Fruit fly (Drosophila melanogaster) whole organism, adult: Measurements from ENCODE around the gene CG13994.
A peak's percentile ranks its signal among the peaks of the same experiment; 100 is the strongest.

Experiments used
- CG11617 ChIP-seq: fragments of 200-800 bp; sonication (Bioruptor generic); optimal IDR thresholded peaks from 2 replicates; lab custom pipeline; 2017; ENCODE audit warnings: mild to moderate bottlenecking, missing biosample characterization, missing genetic modification reagents, missing genetic modification characterization
- CG12768 ChIP-seq: fragments of 200-800 bp; sonication (Bioruptor generic); optimal IDR thresholded peaks from 2 replicates; lab custom pipeline; 2017; ENCODE audit warnings: missing biosample characterization, missing genetic modification characterization, mild to moderate bottlenecking, moderate library complexity, missing genetic modification reagents
- CG14711 ChIP-seq: fragments of 200-800 bp; sonication (Bioruptor generic); optimal IDR thresholded peaks from 2 replicates; lab custom pipeline; 2018; ENCODE audit warnings: missing biosample characterization, mild to moderate bottlenecking, missing genetic modification characterization, moderate library complexity
- CG1620 ChIP-seq: fragments of 200-800 bp; sonication (Bioruptor generic); optimal IDR thresholded peaks from 2 replicates; lab custom pipeline; 2016; ENCODE audit warnings: missing biosample characterization, missing genetic modification characterization
- CG33017 ChIP-seq: fragments of 200-800 bp; sonication (Bioruptor generic); optimal IDR thresholded peaks from 2 replicates; lab custom pipeline; 2018; ENCODE audit warnings: missing biosample characterization, mild to moderate bottlenecking, missing genetic modification characterization, moderate library complexity
- CG5204 ChIP-seq: fragments of 200-800 bp; sonication (Bioruptor generic); optimal IDR thresholded peaks from 2 replicates; lab custom pipeline; 2016; ENCODE audit warnings: missing biosample characterization, missing genetic modification characterization
- CG7045 ChIP-seq: fragments of 200-800 bp; sonication (Bioruptor generic); optimal IDR thresholded peaks from 2 replicates; lab custom pipeline; 2017; ENCODE audit warnings: missing biosample characterization, mild to moderate bottlenecking, missing genetic modification characterization
- CG7101 ChIP-seq: fragments of 200-800 bp; sonication (Bioruptor generic); optimal IDR thresholded peaks from 2 replicates; lab custom pipeline; 2018; ENCODE audit warnings: missing biosample characterization, mild to moderate bottlenecking, missing genetic modification characterization, moderate library complexity
- Clk ChIP-seq: fragments of 200-800 bp; sonication (Bioruptor generic); optimal IDR thresholded peaks from 2 replicates; lab custom pipeline; 2017; ENCODE audit warnings: missing biosample characterization, missing genetic modification characterization
- Crg-1 ChIP-seq: fragments of 200-800 bp; sonication (Bioruptor generic); optimal IDR thresholded peaks from 2 replicates; lab custom pipeline; 2016; ENCODE audit warnings: missing biosample characterization, missing genetic modification characterization
- Hr96 ChIP-seq: fragments of 200-800 bp; sonication (Bioruptor generic); optimal IDR thresholded peaks from 2 replicates; lab custom pipeline; 2016; ENCODE audit warnings: missing biosample characterization, missing genetic modification characterization
- Mnt ChIP-seq: fragments of 200-800 bp; sonication (Bioruptor generic); optimal IDR thresholded peaks from 2 replicates; lab custom pipeline; 2016; ENCODE audit warnings: missing biosample characterization, mild to moderate bottlenecking, missing genetic modification characterization
- bab1 ChIP-seq: fragments of 200-800 bp; sonication (Bioruptor generic); optimal IDR thresholded peaks from 3 replicates; lab custom pipeline; 2019; ENCODE audit warnings: missing biosample characterization, mild to moderate bottlenecking, missing genetic modification characterization, moderate library complexity
- cic ChIP-seq: fragments of 200-800 bp; sonication (Bioruptor generic); optimal IDR thresholded peaks from 2 replicates; lab custom pipeline; 2017; ENCODE audit warnings: missing biosample characterization, mild to moderate bottlenecking, missing genetic modification characterization, moderate library complexity
- cnc ChIP-seq, 2 experiments: fragments of >200 bp; optimal IDR thresholded peaks; 2 replicates each; lab custom pipeline; 2017
- kay ChIP-seq: fragments of 200-800 bp; sonication (Bioruptor generic); peaks from one replicate; lab custom pipeline; 2016; ENCODE audit warnings: missing biosample characterization, missing genetic modification characterization, borderline replicate concordance
- ovo ChIP-seq: fragments of 200-800 bp; sonication (Bioruptor generic); optimal IDR thresholded peaks from 2 replicates; lab custom pipeline; 2016; ENCODE audit warnings: missing biosample characterization, missing genetic modification characterization
- pad ChIP-seq: fragments of 200-800 bp; sonication (Bioruptor generic); optimal IDR thresholded peaks from 3 replicates; lab custom pipeline; 2017; ENCODE audit warnings: missing biosample characterization, missing genetic modification characterization, mild to moderate bottlenecking, moderate library complexity, missing genetic modification reagents
- tj ChIP-seq: fragments of 200-800 bp; sonication (Bioruptor generic); optimal IDR thresholded peaks from 3 replicates; lab custom pipeline; 2017; ENCODE audit warnings: missing biosample characterization, mild to moderate bottlenecking, missing genetic modification characterization, moderate library complexity
- toe ChIP-seq: fragments of 200-800 bp; sonication (Bioruptor generic); optimal IDR thresholded peaks from 2 replicates; lab custom pipeline; 2016; ENCODE audit warnings: missing biosample characterization, missing genetic modification characterization

The CG13994 gene

dm6 chr2L:6051212-6051621, 11.6 kb upstream of the CG13994 start:
- TF ChIP-seq cic (GFP tag; lab: Kevin White, UChicago) (peak; percentile 60), CG5204 (no peak), CG33017 (tag; lab: Kevin White, UChicago) (peak; percentile 96), CG14711 (tag; lab: Kevin White, UChicago) (peak; percentile 88), CG11617 (GFP tag; lab: Kevin White, UChicago) (peak; percentile 94), kay (GFP tag; lab: Kevin White, UChicago) (no peak), Crg-1 (GFP tag; lab: Kevin White, UChicago) (peak; percentile 34), ovo (GFP tag; lab: Kevin White, UChicago) (peak; percentile 3), cnc (optimal IDR thresholded peaks at IDR 0.05; lab: Kevin White, UChicago) (no peak), Mnt (GFP tag; lab: Kevin White, UChicago) (peak; percentile 66), tj (peak; percentile 71), pad (GFP tag; lab: Kevin White, UChicago) (peak; percentile 59), CG12768 (peak; percentile 90), toe (GFP tag; lab: Kevin White, UChicago) (peak; percentile 90), bab1 (peak; percentile 95), Hr96 (peak; percentile 95), Clk (GFP tag; lab: Kevin White, UChicago) (peak; percentile 47), CG7045 (GFP tag; lab: Kevin White, UChicago) (peak; percentile 94), CG7101 (peak; percentile 94), CG1620 (GFP tag; lab: Kevin White, UChicago) (peak; percentile 57)

dm6 chr2L:6053874-6054469, 8.8 kb upstream of the CG13994 start, which contains the start of gene CG13995:
TSS of gene CG13995 (plus strand) at chr2L:6054302.
- TF ChIP-seq Clk (GFP tag; lab: Kevin White, UChicago) (no peak), CG5204 (no peak), Hr96 (no peak), Mnt (GFP tag; lab: Kevin White, UChicago) (no peak), toe (GFP tag; lab: Kevin White, UChicago) (no peak), tj (no peak), CG12768 (no peak), cic (GFP tag; lab: Kevin White, UChicago) (no peak), bab1 (no peak), Crg-1 (GFP tag; lab: Kevin White, UChicago) (no peak), CG14711 (tag; lab: Kevin White, UChicago) (no peak), pad (GFP tag; lab: Kevin White, UChicago) (no peak)

- TF ChIP-seq cnc (optimal IDR thresholded peaks at IDR 0.05; lab: Kevin White, UChicago) = no peak
- no peak for TF ChIP-seq CG14711 (tag; lab: Kevin White, UChicago)
- TF ChIP-seq kay (GFP tag; lab: Kevin White, UChicago) = no peak
- no peak for TF ChIP-seq ovo (GFP tag; lab: Kevin White, UChicago)
- TF ChIP-seq Mnt (GFP tag; lab: Kevin White, UChicago) = no peak
- TF ChIP-seq pad (GFP tag; lab: Kevin White, UChicago) = no peak
- TF ChIP-seq CG1620 (GFP tag; lab: Kevin White, UChicago) = no peak
Observed at dm6 chr2L:6060210-6060609, 2.6 kb upstream of the CG13994 start, which contains the start of gene CG34180. TSS of gene CG34180 (plus strand) at chr2L:6060510.

- peak; percentile 67 for TF ChIP-seq Clk (GFP tag; lab: Kevin White, UChicago)
- TF ChIP-seq CG1620 (GFP tag; lab: Kevin White, UChicago) = peak; percentile 71
- peak; percentile 99 for TF ChIP-seq CG33017 (tag; lab: Kevin White, UChicago)
- peak; percentile 93 for TF ChIP-seq CG11617 (GFP tag; lab: Kevin White, UChicago)
- TF ChIP-seq kay (GFP tag; lab: Kevin White, UChicago) = no peak
- TF ChIP-seq tj = peak; percentile 88
- TF ChIP-seq Mnt (GFP tag; lab: Kevin White, UChicago) = peak; percentile 78
- TF ChIP-seq Crg-1 (GFP tag; lab: Kevin White, UChicago) = peak; percentile 95
- peak; percentile 97 for TF ChIP-seq CG12768
- peak; percentile 85 for TF ChIP-seq cic (GFP tag; lab: Kevin White, UChicago)
- TF ChIP-seq CG5204 = no peak
- TF ChIP-seq bab1 = peak; percentile 99
- TF ChIP-seq CG7045 (GFP tag; lab: Kevin White, UChicago) = peak; percentile 89
- peak; percentile 99 for TF ChIP-seq CG7101
- TF ChIP-seq Hr96 = peak; percentile 87
- TF ChIP-seq toe (GFP tag; lab: Kevin White, UChicago) = peak; percentile 54
- peak; percentile 98 for TF ChIP-seq CG14711 (tag; lab: Kevin White, UChicago)
- TF ChIP-seq pad (GFP tag; lab: Kevin White, UChicago) = peak; percentile 88
- no peak for TF ChIP-seq cnc (optimal IDR thresholded peaks at IDR 0.05; lab: Kevin White, UChicago)
- TF ChIP-seq ovo (GFP tag; lab: Kevin White, UChicago) = no peak
Observed at dm6 chr2L:6065823-6066222, 3.0 kb downstream of the CG13994 start, which contains the start of the genes Fbw5 and CG9147. TSS of gene Fbw5 (minus strand) at chr2L:6065953. TSS of gene CG9147 (plus strand) at chr2L:6065997.

- no peak for TF ChIP-seq CG11617 (GFP tag; lab: Kevin White, UChicago)
- TF ChIP-seq kay (GFP tag; lab: Kevin White, UChicago) = no peak
- TF ChIP-seq CG33017 (tag; lab: Kevin White, UChicago) = no peak
- no peak for TF ChIP-seq CG14711 (tag; lab: Kevin White, UChicago)
- TF ChIP-seq pad (GFP tag; lab: Kevin White, UChicago) = no peak
- TF ChIP-seq cnc (optimal IDR thresholded peaks at IDR 0.05; lab: Kevin White, UChicago) = no peak
- no peak for TF ChIP-seq Crg-1 (GFP tag; lab: Kevin White, UChicago)
- TF ChIP-seq CG12768 = no peak
- TF ChIP-seq CG5204 = no peak
- TF ChIP-seq ovo (GFP tag; lab: Kevin White, UChicago) = no peak
- TF ChIP-seq Hr96 = no peak
- no peak for TF ChIP-seq Clk (GFP tag; lab: Kevin White, UChicago)
- peak; percentile 16 for TF ChIP-seq tj
- TF ChIP-seq CG7045 (GFP tag; lab: Kevin White, UChicago) = no peak
- TF ChIP-seq CG1620 (GFP tag; lab: Kevin White, UChicago) = no peak
- peak; percentile 66 for TF ChIP-seq bab1
- no peak for TF ChIP-seq toe (GFP tag; lab: Kevin White, UChicago)
- TF ChIP-seq CG7101 = peak; percentile 22
- no peak for TF ChIP-seq cic (GFP tag; lab: Kevin White, UChicago)
- TF ChIP-seq Mnt (GFP tag; lab: Kevin White, UChicago) = peak; percentile 66
Observed at dm6 chr2L:6068544-6069251, 5.9 kb downstream of the CG13994 start, which contains the start of the genes CG9150 and Pfdn1. TSS of gene CG9150 (minus strand) at chr2L:6068594. TSS of gene Pfdn1 (plus strand) at chr2L:6069079.
